Fruit fly (Drosophila melanogaster) whole organism, embryonic: ENCODE results near the gene CG10413.

Source experiments
- CG11456 ChIP-seq: fragments of 200-800 bp; sonication (Bioruptor generic); IDR thresholded peaks from 3 replicates; pipeline ENCODE4 v1.3.6; 2022; ENCODE audit warnings: missing biosample characterization, missing genetic modification characterization
- CG16815 ChIP-seq: fragments of 200-800 bp; sonication (Bioruptor generic); optimal IDR thresholded peaks from 3 replicates; lab custom pipeline; 2017; ENCODE audit warnings: missing biosample characterization, mild to moderate bottlenecking, missing genetic modification characterization
- CG17568 ChIP-seq: fragments of 200-800 bp; sonication (Bioruptor generic); optimal IDR thresholded peaks from 2 replicates; lab custom pipeline; 2018; ENCODE audit warnings: missing biosample characterization, mild to moderate bottlenecking, missing genetic modification characterization, moderate library complexity
- CG18764 ChIP-seq: fragments of 200-800 bp; sonication (Bioruptor generic); optimal IDR thresholded peaks from 3 replicates; lab custom pipeline; 2016; ENCODE audit warnings: missing biosample characterization, missing genetic modification characterization
- CG32767 ChIP-seq: fragments of 200-800 bp; sonication (Bioruptor generic); IDR thresholded peaks from 2 replicates; pipeline ENCODE4 v1.3.6; 2022; ENCODE audit warnings: missing biosample characterization, missing genetic modification characterization
- CG33213 ChIP-seq: fragments of 200-800 bp; sonication (Bioruptor generic); optimal IDR thresholded peaks from 3 replicates; lab custom pipeline; 2016; ENCODE audit warnings: missing biosample characterization, missing genetic modification characterization
- CG34224 ChIP-seq: fragments of 200-800 bp; sonication (Bioruptor generic); IDR thresholded peaks from 3 replicates; pipeline ENCODE4 v1.3.6; 2022; ENCODE audit warnings: missing biosample characterization, missing genetic modification characterization; ENCODE audit not compliant: partially characterized antibody
- CG34376 ChIP-seq: fragments of 200-800 bp; sonication (Bioruptor generic); optimal IDR thresholded peaks from 2 replicates; lab custom pipeline; 2018; ENCODE audit warnings: missing biosample characterization, mild to moderate bottlenecking, missing genetic modification characterization
- CG3995 ChIP-seq: fragments of 200-800 bp; sonication (Bioruptor generic); optimal IDR thresholded peaks from 3 replicates; lab custom pipeline; 2016; ENCODE audit warnings: missing biosample characterization, missing genetic modification characterization
- CG4404 ChIP-seq: fragments of 200-800 bp; sonication (Bioruptor generic); IDR thresholded peaks from 2 replicates; pipeline ENCODE4 v1.3.6; 2022; ENCODE audit warnings: missing biosample characterization, missing genetic modification characterization
- CG4854 ChIP-seq: fragments of 200-800 bp; sonication (Bioruptor generic); optimal IDR thresholded peaks from 2 replicates; lab custom pipeline; 2016; ENCODE audit warnings: missing biosample characterization, missing genetic modification characterization, inconsistent platforms
- CG6791 ChIP-seq: fragments of 200-800 bp; sonication (Bioruptor generic); IDR thresholded peaks from 3 replicates; pipeline ENCODE4 v1.3.6; 2022; ENCODE audit warnings: missing biosample characterization, missing genetic modification characterization; ENCODE audit not compliant: partially characterized antibody
- CG7372 ChIP-seq: fragments of 200-800 bp; sonication (Bioruptor generic); IDR thresholded peaks from 2 replicates; pipeline ENCODE4 v1.3.6; 2022; ENCODE audit warnings: missing biosample characterization, missing genetic modification characterization
- CG7786 ChIP-seq: fragments of 200-800 bp; sonication (Bioruptor generic); optimal IDR thresholded peaks from 2 replicates; lab custom pipeline; 2016; ENCODE audit warnings: missing biosample characterization, missing genetic modification characterization
- Doc2 ChIP-seq: fragments of 200-800 bp; sonication (Bioruptor generic); IDR thresholded peaks from 2 replicates; pipeline ENCODE4 v1.3.6; 2022; ENCODE audit warnings: missing biosample characterization, missing genetic modification characterization
- Ets97D ChIP-seq: fragments of 200-800 bp; sonication (Bioruptor generic); optimal IDR thresholded peaks from 3 replicates; lab custom pipeline; 2016; ENCODE audit warnings: missing biosample characterization, missing genetic modification characterization
- Fer1 ChIP-seq: fragments of 200-800 bp; sonication (Bioruptor generic); optimal IDR thresholded peaks from 2 replicates; lab custom pipeline; 2017; ENCODE audit warnings: missing biosample characterization, mild to moderate bottlenecking, missing genetic modification characterization
- Fer2 ChIP-seq: fragments of 200-800 bp; sonication (Bioruptor generic); optimal IDR thresholded peaks from 2 replicates; lab custom pipeline; 2018; ENCODE audit warnings: missing biosample characterization, mild to moderate bottlenecking, missing genetic modification characterization, moderate library complexity
- Hmr ChIP-seq: fragments of 200-800 bp; sonication (Bioruptor generic); optimal IDR thresholded peaks from 3 replicates; lab custom pipeline; 2017; ENCODE audit warnings: mild to moderate bottlenecking, missing biosample characterization, missing genetic modification reagents, missing genetic modification characterization
- Hr3 ChIP-seq: fragments of 200-800 bp; sonication (Bioruptor generic); optimal IDR thresholded peaks from 3 replicates; lab custom pipeline; 2016; ENCODE audit warnings: missing biosample characterization, missing genetic modification characterization
- MTF-1 ChIP-seq: fragments of 200-800 bp; sonication (Bioruptor generic); optimal IDR thresholded peaks from 2 replicates; lab custom pipeline; 2018; ENCODE audit warnings: missing biosample characterization, mild to moderate bottlenecking, missing genetic modification characterization, borderline replicate concordance
- Nf-YC ChIP-seq: fragments of 200-800 bp; optimal IDR thresholded peaks from 3 replicates; lab custom pipeline; 2019; ENCODE audit warnings: missing biosample characterization, mild to moderate bottlenecking, missing genetic modification characterization, moderate library complexity
- Sox102F ChIP-seq: fragments of 200-800 bp; sonication (Bioruptor generic); optimal IDR thresholded peaks from 2 replicates; lab custom pipeline; 2018; ENCODE audit warnings: missing biosample characterization, mild to moderate bottlenecking, missing genetic modification characterization, moderate library complexity
- Sry-δ ChIP-seq: fragments of 200-800 bp; sonication (Bioruptor generic); optimal IDR thresholded peaks from 2 replicates; lab custom pipeline; 2016; ENCODE audit warnings: missing biosample characterization, missing genetic modification characterization
- Xrp1 ChIP-seq: fragments of 200-800 bp; sonication (Bioruptor generic); IDR thresholded peaks from 2 replicates; pipeline ENCODE4 v1.3.6; 2022; ENCODE audit warnings: missing biosample characterization, missing genetic modification characterization
- ac ChIP-seq: fragments of 200-800 bp; sonication (Bioruptor generic); optimal IDR thresholded peaks from 3 replicates; lab custom pipeline; 2017; ENCODE audit warnings: missing biosample characterization, mild to moderate bottlenecking, missing genetic modification characterization
- bcd ChIP-seq: fragments of 200-800 bp; sonication (Bioruptor generic); optimal IDR thresholded peaks from 2 replicates; lab custom pipeline; 2017; ENCODE audit warnings: missing biosample characterization, mild to moderate bottlenecking, missing genetic modification characterization
- chif ChIP-seq, 2 experiments: fragments of 200-800 bp; sonication (Bioruptor generic); optimal IDR thresholded peaks; 3 replicates each; lab custom pipeline; 2016; ENCODE audit warnings: missing biosample characterization in 2 of 2, missing genetic modification characterization in 2 of 2
- croc ChIP-seq: fragments of 200-800 bp; sonication (Bioruptor generic); conservative IDR thresholded peaks from 3 replicates; pipeline ENCODE4 v1.3.6; 2022; ENCODE audit warnings: missing biosample characterization, missing genetic modification characterization
- crol ChIP-seq: fragments of 200-800 bp; sonication (Bioruptor generic); IDR thresholded peaks from 2 replicates; pipeline ENCODE4 v1.3.6; 2022; ENCODE audit warnings: missing biosample characterization, missing genetic modification characterization
- dimm ChIP-seq: fragments of 200-800 bp; sonication (Bioruptor generic); IDR thresholded peaks from 2 replicates; pipeline ENCODE4 v1.3.6; 2022; ENCODE audit warnings: missing biosample characterization, missing genetic modification characterization
- dysf ChIP-seq: fragments of 200-800 bp; sonication (Bioruptor generic); IDR thresholded peaks from 3 replicates; pipeline ENCODE4 v1.3.6; 2022; ENCODE audit warnings: missing biosample characterization, missing genetic modification characterization
- eve ChIP-seq, 2 experiments: fragments of >200 bp; optimal IDR thresholded peaks; 2 replicates each; lab custom pipeline; 2017; ENCODE audit warnings: missing biosample characterization in 2 of 2, missing genetic modification characterization in 2 of 2
- gem ChIP-seq: fragments of 200-800 bp; sonication (Bioruptor generic); optimal IDR thresholded peaks from 2 replicates; lab custom pipeline; 2019; ENCODE audit warnings: missing biosample characterization, mild to moderate bottlenecking, missing genetic modification characterization, moderate library complexity
- jing ChIP-seq: fragments of 200-800 bp; sonication (Bioruptor generic); optimal IDR thresholded peaks from 2 replicates; lab custom pipeline; 2018; ENCODE audit warnings: missing biosample characterization, mild to moderate bottlenecking, missing genetic modification characterization
- kah ChIP-seq: fragments of 200-800 bp; sonication (Bioruptor generic); optimal IDR thresholded peaks from 2 replicates; lab custom pipeline; 2018; ENCODE audit warnings: missing biosample characterization, mild to moderate bottlenecking, missing genetic modification characterization
- lilli ChIP-seq: fragments of 200-800 bp; sonication (Bioruptor generic); optimal IDR thresholded peaks from 3 replicates; lab custom pipeline; 2016; ENCODE audit warnings: missing biosample characterization, missing genetic modification characterization
- luna ChIP-seq: fragments of 200-800 bp; sonication (Bioruptor generic); optimal IDR thresholded peaks from 2 replicates; lab custom pipeline; 2016; ENCODE audit warnings: missing biosample characterization, missing genetic modification characterization
- mirr ChIP-seq: fragments of 200-800 bp; sonication (Bioruptor generic); optimal IDR thresholded peaks from 3 replicates; lab custom pipeline; 2018; ENCODE audit warnings: missing biosample characterization, mild to moderate bottlenecking, missing genetic modification characterization
- mld ChIP-seq: fragments of 200-800 bp; sonication (Bioruptor generic); IDR thresholded peaks from 3 replicates; pipeline ENCODE4 v1.3.6; 2022; ENCODE audit warnings: missing biosample characterization, missing genetic modification characterization; ENCODE audit not compliant: partially characterized antibody
- nerfin-2 ChIP-seq: fragments of 200-800 bp; sonication (Bioruptor generic); IDR thresholded peaks from 2 replicates; pipeline ENCODE4 v1.3.6; 2022; ENCODE audit warnings: missing biosample characterization, missing genetic modification characterization; ENCODE audit not compliant: partially characterized antibody
- odd ChIP-seq: fragments of 200-800 bp; sonication (Bioruptor generic); optimal IDR thresholded peaks from 2 replicates; lab custom pipeline; 2017; ENCODE audit warnings: missing biosample characterization, mild to moderate bottlenecking, missing genetic modification characterization
- onecut ChIP-seq: fragments of 200-800 bp; sonication (Bioruptor generic); IDR thresholded peaks from 2 replicates; pipeline ENCODE4 v1.3.6; 2022; ENCODE audit warnings: missing biosample characterization, missing genetic modification characterization
- org-1 ChIP-seq: fragments of 200-800 bp; sonication (Bioruptor generic); optimal IDR thresholded peaks from 2 replicates; lab custom pipeline; 2017; ENCODE audit warnings: missing biosample characterization, missing genetic modification characterization
- otp ChIP-seq: fragments of 200-800 bp; sonication (Bioruptor generic); IDR thresholded peaks from 3 replicates; pipeline ENCODE4, ENCODE4 v1.3.6; 2022; ENCODE audit warnings: missing biosample characterization, missing genetic modification characterization
- rib ChIP-seq: fragments of 200-800 bp; sonication (Bioruptor generic); IDR thresholded peaks from 2 replicates; pipeline ENCODE4 v1.3.6; 2022; ENCODE audit warnings: missing biosample characterization, missing genetic modification characterization
- slou ChIP-seq: fragments of 200-800 bp; sonication (Bioruptor generic); optimal IDR thresholded peaks from 3 replicates; lab custom pipeline; 2016; ENCODE audit warnings: missing biosample characterization, missing genetic modification characterization
- stc ChIP-seq: fragments of 200-800 bp; sonication (Bioruptor generic); IDR thresholded peaks from 2 replicates; pipeline ENCODE4 v1.3.6; 2022; ENCODE audit warnings: missing biosample characterization, missing genetic modification characterization
- tna ChIP-seq: fragments of 200-800 bp; sonication (Bioruptor generic); IDR thresholded peaks from 2 replicates; pipeline ENCODE4 v1.3.6; 2022; ENCODE audit warnings: missing biosample characterization, missing genetic modification characterization; ENCODE audit not compliant: partially characterized antibody
- vfl ChIP-seq: fragments of 200-800 bp; sonication (Bioruptor generic); optimal IDR thresholded peaks from 2 replicates; lab custom pipeline; 2016; ENCODE audit warnings: missing biosample characterization, missing genetic modification characterization
- wek ChIP-seq: fragments of 200-800 bp; sonication (Bioruptor generic); optimal IDR thresholded peaks from 3 replicates; lab custom pipeline; 2018; ENCODE audit warnings: missing biosample characterization, mild to moderate bottlenecking, missing genetic modification characterization, moderate library complexity

CG10413 gene

dm6 chr2L:18626987-18627386 lies 21.9 kb upstream of the CG10413 start (continued):
- peak; percentile 90 for TF ChIP-seq CG33213 (GFP tag; lab: Kevin White, UChicago)
- TF ChIP-seq chif (GFP tag; optimal IDR thresholded peaks at IDR 0.05; lab: Kevin White, UChicago), result peak; percentile 73 to 77
- peak; percentile 12 for TF ChIP-seq slou (GFP tag; lab: Kevin White, UChicago)
- no peak for TF ChIP-seq tna (GFP tag; lab: Robert Waterston, UW)
- peak; percentile 80 for TF ChIP-seq Sox102F (GFP tag; lab: Kevin White, UChicago)
- TF ChIP-seq Ets97D, result peak; percentile 51
- TF ChIP-seq CG17568 (GFP tag; lab: Kevin White, UChicago), result peak; percentile 95
- TF ChIP-seq CG18764, result peak; percentile 74
- TF ChIP-seq Fer1, result peak; percentile 91
- TF ChIP-seq CG34376 (GFP tag; lab: Kevin White, UChicago), result peak; percentile 86
- TF ChIP-seq gem (tag; lab: Kevin White, UChicago), result peak; percentile 83
- TF ChIP-seq CG7372 (GFP tag; lab: Robert Waterston, UW), result no peak
- TF ChIP-seq crol, result peak; percentile 35; the same call in 1 of the 2 replicates
- no peak for TF ChIP-seq CG3995 (GFP tag; lab: Kevin White, UChicago)
- peak; percentile 56 for TF ChIP-seq kah (GFP tag; lab: Kevin White, UChicago)
- no peak for TF ChIP-seq mld
- TF ChIP-seq jing (GFP tag; lab: Kevin White, UChicago), result no peak
- TF ChIP-seq vfl (GFP tag; lab: Kevin White, UChicago), result peak; percentile 37
- TF ChIP-seq bcd (GFP tag; lab: Kevin White, UChicago), result peak; percentile 81
- TF ChIP-seq CG4854 (GFP tag; lab: Kevin White, UChicago), result peak; percentile 90
- TF ChIP-seq MTF-1, result peak; percentile 74
- peak; percentile 62 for TF ChIP-seq luna
- peak; percentile 80 for TF ChIP-seq Xrp1 (GFP tag; lab: Robert Waterston, UW)
- peak; percentile 77 for TF ChIP-seq rib
- TF ChIP-seq Nf-YC (tag; lab: Kevin White, UChicago), result peak; percentile 13
- TF ChIP-seq otp (GFP tag; lab: Robert Waterston, UW), result peak; percentile 85
- TF ChIP-seq CG34224 (GFP tag; lab: Robert Waterston, UW), result no peak
- TF ChIP-seq lilli (GFP tag; lab: Kevin White, UChicago), result peak; percentile 69
- peak; percentile 61 for TF ChIP-seq Hr3 (GFP tag; lab: Kevin White, UChicago)
- TF ChIP-seq mirr, result peak; percentile 68
- peak; percentile 93 for TF ChIP-seq odd (GFP tag; lab: Kevin White, UChicago)
- TF ChIP-seq Doc2 (GFP tag; lab: Robert Waterston, UW), result no peak
- TF ChIP-seq CG32767, result peak; percentile 65
- TF ChIP-seq CG16815 (GFP tag; lab: Kevin White, UChicago), result no peak
- no peak for TF ChIP-seq nerfin-2
- peak; percentile 80 for TF ChIP-seq wek (GFP tag; lab: Kevin White, UChicago)
- no peak for TF ChIP-seq CG4404 (GFP tag; lab: Robert Waterston, UW)
- TF ChIP-seq CG11456 (GFP tag; lab: Robert Waterston, UW), result peak; percentile 28; the same call in 2 of the 3 replicates
- peak; percentile 71 for TF ChIP-seq onecut (GFP tag; lab: Robert Waterston, UW)
- TF ChIP-seq dimm (GFP tag; lab: Robert Waterston, UW), result no peak
- TF ChIP-seq Sry-δ (GFP tag; lab: Kevin White, UChicago), result peak; percentile 45
- TF ChIP-seq stc, result peak; percentile 52; the same call in 1 of the 2 replicates
- peak; percentile 34; the same call in 2 of the 3 replicates for TF ChIP-seq dysf
- peak; percentile 69 for TF ChIP-seq ac (GFP tag; lab: Kevin White, UChicago)
- peak; percentile 58 for TF ChIP-seq Fer2 (tag; lab: Kevin White, UChicago)
- TF ChIP-seq croc (GFP tag; lab: Robert Waterston, UW), result no peak
- no peak for TF ChIP-seq CG6791 (GFP tag; lab: Robert Waterston, UW)
- TF ChIP-seq CG7786, result peak; percentile 72
- TF ChIP-seq org-1 (GFP tag; lab: Kevin White, UChicago), result peak; percentile 92
- peak; percentile 96 for TF ChIP-seq Hmr (GFP tag; lab: Kevin White, UChicago)
- TF ChIP-seq eve (GFP tag; optimal IDR thresholded peaks at IDR 0.05; lab: Kevin White, UChicago), result peak in 1 of 2 experiments; percentile 72
